Fruit fly (Drosophila melanogaster) whole organism, embryonic: Measurements from ENCODE around the gene CG14694.
A peak's percentile ranks its signal among the peaks of the same experiment; 100 is the strongest.

Source experiments
- Blimp-1 ChIP-seq: fragments of 200-800 bp; sonication (Bioruptor generic); optimal IDR thresholded peaks from 3 replicates; lab custom pipeline; 2018; ENCODE audit warnings: missing biosample characterization, missing genetic modification characterization, mild to moderate bottlenecking, moderate library complexity, missing genetic modification reagents
- CG12104 ChIP-seq: fragments of 200-800 bp; sonication (Bioruptor generic); optimal IDR thresholded peaks from 3 replicates; lab custom pipeline; 2016; ENCODE audit warnings: missing biosample characterization, missing genetic modification characterization
- CG17802 ChIP-seq: fragments of 200-800 bp; sonication (Bioruptor generic); optimal IDR thresholded peaks from 2 replicates; lab custom pipeline; 2018; ENCODE audit warnings: missing biosample characterization, mild to moderate bottlenecking, missing genetic modification characterization, moderate library complexity
- CG4617 ChIP-seq: fragments of 200-800 bp; sonication (Bioruptor generic); optimal IDR thresholded peaks from 3 replicates; lab custom pipeline; 2016; ENCODE audit warnings: missing biosample characterization, missing genetic modification characterization, borderline replicate concordance
- Dp ChIP-seq: fragments of 200-800 bp; sonication (Bioruptor generic); optimal IDR thresholded peaks from 2 replicates; lab custom pipeline; 2018; ENCODE audit warnings: missing biosample characterization, mild to moderate bottlenecking, missing genetic modification characterization, moderate library complexity
- E2f2 ChIP-seq: fragments of 200-800 bp; sonication (Bioruptor generic); IDR thresholded peaks from 2 replicates; pipeline ENCODE4 v1.3.6; 2022; ENCODE audit warnings: missing biosample characterization, missing genetic modification characterization
- Ets97D ChIP-seq: fragments of 200-800 bp; sonication (Bioruptor generic); optimal IDR thresholded peaks from 3 replicates; lab custom pipeline; 2016; ENCODE audit warnings: missing biosample characterization, missing genetic modification characterization
- MBD-R2 ChIP-seq: fragments of 200-800 bp; sonication (Bioruptor generic); IDR thresholded peaks from 2 replicates; pipeline ENCODE4 v1.3.6; 2022; ENCODE audit warnings: missing biosample characterization, missing genetic modification characterization
- MESR4 ChIP-seq: fragments of 200-800 bp; sonication (Bioruptor generic); optimal IDR thresholded peaks from 2 replicates; lab custom pipeline; 2018; ENCODE audit warnings: missing biosample characterization, mild to moderate bottlenecking, missing genetic modification characterization, moderate library complexity
- Myb ChIP-seq: fragments of 200-800 bp; sonication (Bioruptor generic); optimal IDR thresholded peaks from 2 replicates; lab custom pipeline; 2016; ENCODE audit warnings: missing biosample characterization, missing genetic modification characterization
- Rfx ChIP-seq: fragments of 200-800 bp; sonication (Bioruptor generic); IDR thresholded peaks from 2 replicates; pipeline ENCODE4 v1.3.6; 2022; ENCODE audit warnings: missing biosample characterization, missing genetic modification characterization
- Sry-β ChIP-seq: fragments of 200-800 bp; sonication (Bioruptor generic); optimal IDR thresholded peaks from 2 replicates; lab custom pipeline; 2018; ENCODE audit warnings: missing biosample characterization, mild to moderate bottlenecking, missing genetic modification characterization, moderate library complexity
- cg ChIP-seq: fragments of 200-800 bp; sonication (Bioruptor generic); optimal IDR thresholded peaks from 3 replicates; lab custom pipeline; 2019; ENCODE audit warnings: missing biosample characterization, mild to moderate bottlenecking, missing genetic modification characterization, moderate library complexity
- crp ChIP-seq, 2 experiments: fragments of 200-800 bp; sonication (Bioruptor generic); optimal IDR thresholded peaks; 2 replicates in 1 of 2; 3 replicates in 1 of 2; lab custom pipeline; 2017; ENCODE audit warnings: missing biosample characterization in 2 of 2, missing genetic modification characterization in 2 of 2, mild to moderate bottlenecking in 1 of 2, moderate library complexity in 1 of 2
- jumu ChIP-seq: fragments of 200-800 bp; sonication (Bioruptor generic); optimal IDR thresholded peaks from 3 replicates; lab custom pipeline; 2016; ENCODE audit warnings: missing biosample characterization, missing genetic modification characterization
- pzg ChIP-seq: fragments of 200-800 bp; sonication (Bioruptor generic); optimal IDR thresholded peaks from 3 replicates; lab custom pipeline; 2018; ENCODE audit warnings: missing biosample characterization, mild to moderate bottlenecking, missing genetic modification characterization, moderate library complexity
- sna ChIP-seq: fragments of 200-800 bp; sonication (Bioruptor generic); IDR thresholded peaks from 2 replicates; pipeline ENCODE4 v1.3.6; 2022; ENCODE audit warnings: missing biosample characterization, missing genetic modification characterization; ENCODE audit not compliant: partially characterized antibody
- stwl ChIP-seq: fragments of 200-800 bp; sonication (Bioruptor generic); optimal IDR thresholded peaks from 3 replicates; lab custom pipeline; 2018; ENCODE audit warnings: missing biosample characterization, mild to moderate bottlenecking, missing genetic modification characterization, moderate library complexity
- trem ChIP-seq: fragments of 200-800 bp; optimal IDR thresholded peaks from 3 replicates; lab custom pipeline; 2019; ENCODE audit warnings: missing biosample characterization, mild to moderate bottlenecking, missing genetic modification characterization, moderate library complexity

Gene CG14694

dm6 chr3R:10815032-10815431 lies 44.6 kb downstream of the CG14694 start, which contains the start of the genes CG14693 and TTLL15:
CG14693 (minus strand) TSS chr3R:10815047.
TTLL15 (plus strand) TSS chr3R:10815288.
- peak; percentile 84 for TF ChIP-seq Dp
- no peak for TF ChIP-seq CG17802 (tag; lab: Kevin White, UChicago)
- TF ChIP-seq jumu (GFP tag; lab: Kevin White, UChicago): no peak
- peak; percentile 22 for TF ChIP-seq pzg
- TF ChIP-seq crp (GFP tag; optimal IDR thresholded peaks at IDR 0.05; lab: Kevin White, UChicago): peak; percentile 19 to 85
- TF ChIP-seq CG4617 (GFP tag; lab: Kevin White, UChicago): peak; percentile 3
- TF ChIP-seq E2f2 (GFP tag; lab: Robert Waterston, UW): peak; percentile 92
- TF ChIP-seq cg: no peak
- 0 out of 2 replicates have a peak, but pooled peaks have one; percentile 14 for TF ChIP-seq sna (GFP tag; lab: Robert Waterston, UW)
- TF ChIP-seq Blimp-1 (GFP tag; lab: Kevin White, UChicago): peak; percentile 53
- peak; percentile 46 for TF ChIP-seq MESR4 (GFP tag; lab: Kevin White, UChicago)
- peak; percentile 44; the same call in 1 of the 2 replicates for TF ChIP-seq Rfx
- peak; percentile 79 for TF ChIP-seq Myb (GFP tag; lab: Kevin White, UChicago)
- TF ChIP-seq Ets97D (GFP tag; lab: Kevin White, UChicago): peak; percentile 37
- TF ChIP-seq Sry-β (GFP tag; lab: Kevin White, UChicago): peak; percentile 85
- TF ChIP-seq MBD-R2 (GFP tag; lab: Robert Waterston, UW): peak; percentile 23; the same call in 1 of the 2 replicates
- TF ChIP-seq stwl (tag; lab: Kevin White, UChicago): peak; percentile 21
- TF ChIP-seq CG12104 (GFP tag; lab: Kevin White, UChicago): no peak
- TF ChIP-seq trem (tag; lab: Kevin White, UChicago): peak; percentile 32
